Fruit fly (Drosophila melanogaster): ENCODE measurements around the gene Rint1.

The Rint1 gene

dm6 chr3L:7347984-7348631, 24.7 kb downstream of the Rint1 start, which contains the start of the genes Srp19 and qm (continued):
- TF ChIP-seq MESR4 (GFP tag; optimal IDR thresholded peaks at IDR 0.05) (peak; percentile 71), CG6813 (GFP tag; optimal IDR thresholded peaks at IDR 0.05) (no peak), CG7786 (GFP tag; optimal IDR thresholded peaks at IDR 0.05) (peak; percentile 10), CG1602 (GFP tag; optimal IDR thresholded peaks at IDR 0.05) (peak; percentile 36), Sry-δ (GFP tag; optimal IDR thresholded peaks at IDR 0.05) (peak; percentile 94), hbn (GFP tag; IDR thresholded peaks at IDR 0.05; ENCODE audit: partially characterized antibody) (peak; percentile 72), gsb (GFP tag; IDR thresholded peaks at IDR 0.05) (no peak), CG3847 (GFP tag; IDR thresholded peaks at IDR 0.05) (peak; percentile 57), tup (GFP tag; optimal IDR thresholded peaks at IDR 0.05) (no peak), Trl (optimal IDR thresholded peaks at IDR 0.05) (no peak), Trl (GFP tag; optimal IDR thresholded peaks at IDR 0.05) (peak; percentile 70), Jarid2 (GFP tag; optimal IDR thresholded peaks at IDR 0.05) (peak; percentile 86), Camta (GFP tag; optimal IDR thresholded peaks at IDR 0.05) (peak; percentile 53), CG4617 (GFP tag; optimal IDR thresholded peaks at IDR 0.05; ENCODE audit: borderline replicate concordance) (peak; percentile 19), CG9817 (tag; optimal IDR thresholded peaks at IDR 0.05) (peak; percentile 75), onecut (GFP tag; IDR thresholded peaks at IDR 0.05) (peak; percentile 44; the same call in 1 of the 2 replicates), Stat92E (GFP tag; optimal IDR thresholded peaks at IDR 0.05) (peak in 1 of 3 experiments; percentile 48), CG10654 (GFP tag; optimal IDR thresholded peaks at IDR 0.05) (peak; percentile 15), cato (GFP tag; optimal IDR thresholded peaks at IDR 0.05; ENCODE audit: borderline replicate concordance) (peak; percentile 15), CG16815 (GFP tag; optimal IDR thresholded peaks at IDR 0.05) (no peak), CG6254 (GFP tag; optimal IDR thresholded peaks at IDR 0.05) (no peak), toy (GFP tag; IDR thresholded peaks at IDR 0.05) (no peak), ase (GFP tag; IDR thresholded peaks at IDR 0.05) (0 out of 3 replicates have a peak, but pooled peaks have one; percentile 11), ato (GFP tag; IDR thresholded peaks at IDR 0.05; ENCODE audit: partially characterized antibody) (peak; percentile 62; the same call in 1 of the 2 replicates), CG13894 (tag; optimal IDR thresholded peaks at IDR 0.05) (peak; percentile 45), CG42726 (GFP tag; IDR thresholded peaks at IDR 0.05; ENCODE audit: partially characterized antibody) (peak; percentile 70; the same call in 1 of the 2 replicates), CG13624 (GFP tag; optimal IDR thresholded peaks at IDR 0.05) (peak; percentile 52), phol (tag; optimal IDR thresholded peaks at IDR 0.05) (peak; percentile 68), sens (GFP tag) (peak; percentile 84), stc (GFP tag; IDR thresholded peaks at IDR 0.05) (peak; percentile 19; the same call in 1 of the 2 replicates), H2.0 (GFP tag; IDR thresholded peaks at IDR 0.05) (0 out of 2 replicates have a peak, but pooled peaks have one; percentile 2), croc (GFP tag; conservative IDR thresholded peaks at IDR 0.05) (no peak), pum (GFP tag; optimal IDR thresholded peaks at IDR 0.05) (peak; percentile 57), CG10462 (GFP tag; optimal IDR thresholded peaks at IDR 0.05) (no peak), Med (GFP tag) (peak; percentile 85), ash1 (GFP tag; optimal IDR thresholded peaks at IDR 0.05) (no peak), CG18011 (GFP tag; optimal IDR thresholded peaks at IDR 0.05) (no peak), ab (GFP tag; optimal IDR thresholded peaks at IDR 0.05) (no peak), CG4820 (GFP tag; optimal IDR thresholded peaks at IDR 0.05) (peak; percentile 6), Hr3 (GFP tag; optimal IDR thresholded peaks at IDR 0.05) (peak; percentile 57), CG17359 (tag; optimal IDR thresholded peaks at IDR 0.05) (no peak), Hr78 (GFP tag; optimal IDR thresholded peaks at IDR 0.05) (peak in 1 of 2 experiments; percentile 96), caup (GFP tag; optimal IDR thresholded peaks at IDR 0.05; ENCODE audit: severe bottlenecking) (peak; percentile 22), Dek (tag; optimal IDR thresholded peaks at IDR 0.05) (peak; percentile 53), mam (GFP tag; optimal IDR thresholded peaks at IDR 0.05) (peak; percentile 70), CG11085 (GFP tag; IDR thresholded peaks at IDR 0.05) (0 out of 2 replicates have a peak, but pooled peaks have one; percentile 12), CG15601 (tag; optimal IDR thresholded peaks at IDR 0.05) (peak; percentile 46), ranshi (GFP tag; IDR thresholded peaks at IDR 0.05) (peak; percentile 18; the same call in 1 of the 2 replicates)

Data from whole organism, embryonic.